Worm (Caenorhabditis elegans) whole organism, early embryonic: ENCODE data around the gene Y39B6A.29.

Experiments used
- B0310.2 ChIP-seq: sonication (generic microtip); optimal IDR thresholded peaks from 2 replicates; lab custom pipeline; 2016; ENCODE audit warnings: mild to moderate bottlenecking, missing genetic modification characterization, missing compliant biosample characterization
- F13C5.2 ChIP-seq: sonication (generic microtip); optimal IDR thresholded peaks from 2 replicates; lab custom pipeline; 2017; ENCODE audit warnings: mild to moderate bottlenecking, missing genetic modification characterization, inconsistent platforms, missing compliant biosample characterization
- aly-1 ChIP-seq: sonication (generic microtip); optimal IDR thresholded peaks from 2 replicates; lab custom pipeline; 2016; ENCODE audit warnings: missing genetic modification characterization, missing compliant biosample characterization
- ama-1 ChIP-seq: fragments of 150-350 bp; optimal IDR thresholded peaks from 2 replicates; lab custom pipeline; 2014
- ceh-13 ChIP-seq: fragments of 200-800 bp; sonication (Bioruptor generic); optimal IDR thresholded peaks from 2 replicates; lab custom pipeline; 2018; ENCODE audit warnings: mild to moderate bottlenecking, missing genetic modification characterization, missing compliant biosample characterization
- ceh-36 ChIP-seq: sonication (generic microtip); optimal IDR thresholded peaks from 2 replicates; lab custom pipeline; 2016; ENCODE audit warnings: missing genetic modification characterization, inconsistent platforms, missing compliant biosample characterization
- ets-7 ChIP-seq: sonication (generic microtip); optimal IDR thresholded peaks from 2 replicates; lab custom pipeline; 2016; ENCODE audit warnings: missing genotype, missing genetic modification characterization, missing compliant biosample characterization
- flt-1 ChIP-seq: fragments of 200-800 bp; sonication (Bioruptor generic); IDR thresholded peaks from 2 replicates; pipeline ENCODE4 v1.3.6; 2022; ENCODE audit warnings: missing genetic modification characterization, missing compliant biosample characterization
- hmbx-1 ChIP-seq: sonication (generic microtip); optimal IDR thresholded peaks from 2 replicates; lab custom pipeline; 2016; ENCODE audit warnings: mild to moderate bottlenecking, missing genetic modification characterization, missing compliant biosample characterization
- hmg-4 ChIP-seq: fragments of 200-800 bp; sonication (Bioruptor generic); optimal IDR thresholded peaks from 2 replicates; lab custom pipeline; 2018; ENCODE audit warnings: mild to moderate bottlenecking, missing genetic modification characterization, missing compliant biosample characterization
- hnd-1 ChIP-seq: sonication (generic microtip); optimal IDR thresholded peaks from 2 replicates; lab custom pipeline; 2016; ENCODE audit warnings: missing genetic modification characterization, missing compliant biosample characterization
- pes-1 ChIP-seq: fragments of 200-800 bp; sonication (Bioruptor generic); IDR thresholded peaks from 2 replicates; pipeline ENCODE4 v1.3.6; 2022; ENCODE audit warnings: missing genetic modification reagents, missing genetic modification characterization, missing compliant biosample characterization
- scrt-1 ChIP-seq: fragments of 200-800 bp; sonication (Bioruptor generic); IDR thresholded peaks from 2 replicates; pipeline ENCODE4 v1.3.6; 2022; ENCODE audit warnings: missing genetic modification characterization, missing compliant biosample characterization
- sea-1 ChIP-seq: fragments of 200-800 bp; sonication (Bioruptor generic); conservative IDR thresholded peaks from 2 replicates; pipeline ENCODE4 v1.3.6; 2022; ENCODE audit warnings: missing genetic modification characterization, missing compliant biosample characterization
- tbx-11 ChIP-seq: fragments of 200-800 bp; sonication (Bioruptor generic); IDR thresholded peaks from 2 replicates; pipeline ENCODE4 v1.3.6; 2022; ENCODE audit warnings: missing genetic modification characterization, missing compliant biosample characterization
- tbx-37 ChIP-seq: fragments of 200-800 bp; sonication (Bioruptor generic); conservative IDR thresholded peaks from 2 replicates; pipeline ENCODE4 v1.3.6; 2022; ENCODE audit warnings: missing genetic modification reagents, missing genetic modification characterization, missing compliant biosample characterization
- tra-4 ChIP-seq: sonication (generic microtip); optimal IDR thresholded peaks from 2 replicates; lab custom pipeline; 2017; ENCODE audit warnings: missing genetic modification characterization, missing compliant biosample characterization

The Y39B6A.29 gene

DNA sequence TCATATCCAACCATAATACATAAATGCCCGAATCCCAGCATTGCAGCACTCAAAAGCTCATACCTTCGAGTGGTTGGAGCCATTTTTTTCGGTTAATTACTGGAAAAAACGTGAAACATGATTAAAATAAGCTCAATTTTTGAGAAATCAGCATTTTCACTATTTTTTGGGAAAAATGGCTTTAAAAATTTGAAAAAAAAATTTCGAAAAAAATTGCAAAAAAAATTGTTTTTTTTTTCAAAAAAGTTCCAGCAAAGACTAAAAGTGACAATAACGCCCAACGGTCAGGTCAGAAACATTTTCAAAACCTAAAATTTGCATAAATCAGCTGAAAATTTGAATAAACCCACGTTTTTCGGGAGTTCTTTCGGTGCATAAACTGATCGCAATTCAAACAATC is at the start of gene Y39B6A.29:
Gene Y39B6A.29, minus strand, starts transcription at position 101 of the 400 bp plus-strand sequence.
- TF ChIP-seq hmg-4 (GFP tag; lab: Kevin White, UChicago), result no peak
- TF ChIP-seq pes-1, result no peak

DNA sequence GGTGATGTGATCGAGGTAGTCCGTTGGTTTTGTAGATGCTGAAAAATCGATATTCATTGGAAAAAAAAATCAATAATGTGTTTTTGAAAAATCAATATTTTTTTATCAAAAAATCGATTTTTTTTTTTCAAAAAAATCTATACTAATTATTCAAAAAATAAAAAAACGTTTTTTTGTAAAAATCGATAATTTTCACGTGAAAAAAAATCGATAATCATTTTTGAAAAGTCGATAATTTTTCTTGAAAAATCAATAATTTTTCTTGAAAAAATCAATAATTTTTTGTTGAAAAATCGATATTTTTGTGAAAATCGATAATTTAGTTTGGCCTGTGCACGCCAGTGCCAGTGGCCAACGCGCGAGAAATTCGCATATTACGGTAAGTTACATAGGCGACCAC is 48.6 kb upstream of the Y39B6A.29 start:
- TF ChIP-seq hmbx-1 (no peak), sea-1 (GFP tag; lab: Robert Waterston, UW) (no peak), hmg-4 (GFP tag; lab: Kevin White, UChicago) (no peak), flt-1 (GFP tag; lab: Robert Waterston, UW) (no peak), ets-7 (no peak), scrt-1 (GFP tag; lab: Robert Waterston, UW) (no peak), tbx-37 (GFP tag; lab: Robert Waterston, UW) (no peak), hnd-1 (no peak), B0310.2 (tag; lab: Kevin White, UChicago) (no peak), aly-1 (no peak), tbx-11 (GFP tag; lab: Robert Waterston, UW) (no peak), ama-1 (no peak), pes-1 (no peak), ceh-13 (GFP tag; lab: Kevin White, UChicago) (no peak), tra-4 (no peak), F13C5.2 (tag; lab: Kevin White, UChicago) (no peak), ceh-36 (no peak)

DNA sequence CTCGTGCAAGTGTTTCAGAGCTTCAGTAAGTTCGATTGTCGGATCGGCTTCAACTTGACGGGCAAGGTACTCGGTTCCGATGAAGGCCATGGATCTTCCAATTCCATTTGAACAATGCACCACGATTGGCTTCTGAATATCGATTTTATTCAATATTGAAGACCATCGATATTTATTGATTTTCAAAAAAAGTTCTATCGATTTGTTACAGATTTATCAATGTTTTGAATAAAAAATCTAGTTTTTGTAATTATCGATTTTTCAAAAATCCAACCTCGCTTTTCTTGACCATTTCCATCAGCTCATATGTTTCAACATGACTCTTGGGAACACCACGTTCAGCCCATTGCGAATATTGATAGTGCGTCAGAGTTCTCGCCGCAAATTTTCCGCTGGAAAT is 44.3 kb upstream of the Y39B6A.29 start:
- no peak for TF ChIP-seq F13C5.2 (tag; lab: Kevin White, UChicago)

DNA sequence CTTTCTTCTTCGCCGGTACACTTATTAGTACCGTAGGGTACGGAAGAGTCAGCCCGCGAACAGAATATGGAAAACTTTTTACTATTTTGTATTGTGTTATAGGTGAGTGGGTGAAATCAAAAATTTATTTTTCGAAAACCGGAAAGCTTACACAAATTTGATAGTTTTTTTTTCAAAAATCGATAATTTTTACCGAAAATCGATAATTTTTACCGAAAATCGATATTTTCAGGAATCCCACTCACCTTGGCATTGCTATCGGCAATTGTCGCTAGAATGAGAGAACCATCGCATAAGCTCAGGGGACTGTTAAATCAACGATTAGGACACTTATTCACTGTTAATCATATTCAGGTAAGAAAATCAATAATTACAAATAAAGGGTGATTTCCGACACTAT is 38.7 kb upstream of the Y39B6A.29 start:
- TF ChIP-seq B0310.2 (tag; lab: Kevin White, UChicago) (no peak), ama-1 (no peak), hmbx-1 (no peak), ceh-36 (no peak), aly-1 (no peak), pes-1 (no peak), sea-1 (GFP tag; lab: Robert Waterston, UW) (no peak), hnd-1 (no peak), flt-1 (GFP tag; lab: Robert Waterston, UW) (no peak), ets-7 (no peak), tbx-11 (GFP tag; lab: Robert Waterston, UW) (no peak), ceh-13 (GFP tag; lab: Kevin White, UChicago) (no peak)

DNA sequence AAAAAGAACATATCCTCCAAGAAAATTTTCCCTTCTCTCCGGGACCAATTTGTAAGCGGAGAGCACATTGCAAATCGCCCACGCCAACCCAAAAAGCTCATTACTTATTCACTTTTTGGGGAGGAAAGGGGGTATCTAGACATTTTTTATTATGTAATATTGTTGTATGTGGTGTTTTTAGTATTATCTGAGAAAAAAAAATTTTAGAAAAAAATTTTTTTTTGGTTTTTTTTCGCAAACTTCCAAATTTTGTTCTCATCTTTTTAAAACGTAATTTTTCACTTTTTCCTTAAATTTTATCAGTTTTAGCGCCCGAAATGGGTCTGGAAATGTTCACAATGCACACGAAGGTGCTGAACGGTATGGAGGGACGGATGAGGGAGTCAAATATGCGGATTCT is 35.3 kb upstream of the Y39B6A.29 start, which contains the start of gene twk-46:
Gene twk-46, plus strand, starts transcription at position 301 of the 400 bp plus-strand sequence.
- TF ChIP-seq ceh-36 (no peak), pes-1 (no peak), ets-7 (no peak), hmbx-1 (no peak), aly-1 (no peak), tbx-11 (GFP tag; lab: Robert Waterston, UW) (no peak), sea-1 (GFP tag; lab: Robert Waterston, UW) (no peak), hnd-1 (no peak), ama-1 (no peak), flt-1 (GFP tag; lab: Robert Waterston, UW) (no peak), tra-4 (no peak)

DNA sequence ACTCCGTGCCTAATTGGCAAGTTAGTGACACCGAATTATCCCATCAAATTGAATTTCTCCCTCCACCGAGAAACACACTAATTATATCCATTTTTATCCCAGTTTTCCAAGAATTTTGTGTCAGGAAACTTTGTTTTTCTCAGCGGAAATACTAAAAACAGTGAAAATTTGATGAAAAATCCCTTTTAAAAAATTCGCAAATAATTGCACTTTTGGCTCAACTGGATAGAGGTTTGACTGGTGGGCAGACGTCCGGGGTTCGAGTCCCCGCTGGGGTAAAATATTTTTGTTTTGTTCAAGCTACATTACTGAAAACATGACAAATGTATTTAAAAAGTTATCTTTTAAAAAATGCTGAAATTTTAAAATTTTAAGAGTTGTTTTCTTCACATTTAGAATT is 33.5 kb upstream of the Y39B6A.29 start:
- no peak for TF ChIP-seq ama-1
- TF ChIP-seq ceh-36, result no peak
- TF ChIP-seq tbx-37 (GFP tag; lab: Robert Waterston, UW), result no peak
- TF ChIP-seq aly-1, result no peak
- TF ChIP-seq hmg-4 (GFP tag; lab: Kevin White, UChicago), result no peak
- TF ChIP-seq tbx-11 (GFP tag; lab: Robert Waterston, UW), result no peak
- TF ChIP-seq hmbx-1, result no peak
- no peak for TF ChIP-seq hnd-1

DNA sequence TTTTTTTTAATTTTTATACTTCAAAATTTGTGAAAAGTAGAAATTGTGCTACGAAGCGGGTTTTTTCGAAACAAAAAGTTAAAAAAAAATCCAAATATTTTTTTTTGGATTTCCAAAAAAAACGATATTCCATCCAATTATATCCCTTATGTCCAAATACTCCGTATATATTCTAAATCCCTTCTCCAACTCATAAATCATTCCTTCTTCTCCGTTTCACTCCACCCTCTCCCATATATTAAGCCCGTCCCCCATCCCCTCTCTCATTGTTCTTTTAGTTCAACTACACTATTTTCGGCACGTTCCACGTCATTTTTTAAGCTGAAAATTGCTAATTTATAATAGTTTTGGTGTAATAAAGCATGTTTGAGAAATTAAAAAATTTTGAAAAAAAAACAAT is 33.0 kb upstream of the Y39B6A.29 start:
- TF ChIP-seq B0310.2 (tag; lab: Kevin White, UChicago), result no peak
- TF ChIP-seq sea-1 (GFP tag; lab: Robert Waterston, UW), result no peak
- TF ChIP-seq ceh-36, result no peak
- no peak for TF ChIP-seq aly-1
- no peak for TF ChIP-seq ceh-13 (GFP tag; lab: Kevin White, UChicago)
- TF ChIP-seq ets-7, result no peak
- TF ChIP-seq flt-1 (GFP tag; lab: Robert Waterston, UW), result no peak
- TF ChIP-seq tbx-11 (GFP tag; lab: Robert Waterston, UW), result no peak

DNA sequence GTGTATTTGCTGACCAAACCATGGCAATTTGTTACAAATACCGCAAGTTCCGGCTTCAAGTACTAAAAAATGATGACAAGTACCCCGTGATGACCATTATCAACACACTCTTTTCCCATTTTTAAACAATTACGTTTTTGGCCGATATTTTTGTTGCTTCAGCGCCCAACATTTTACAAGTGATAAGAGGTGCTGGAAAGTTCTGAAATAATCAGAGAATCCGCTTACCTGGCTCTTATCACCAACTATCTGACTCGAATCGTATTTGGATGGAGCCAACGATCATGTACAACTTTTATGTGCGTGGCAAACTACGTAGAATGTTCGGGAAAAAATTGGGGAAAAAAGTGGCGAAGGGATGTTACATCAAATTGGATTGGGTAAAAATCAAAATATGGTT is 28.7 kb upstream of the Y39B6A.29 start:
- TF ChIP-seq hmg-4 (GFP tag; lab: Kevin White, UChicago), result no peak

DNA sequence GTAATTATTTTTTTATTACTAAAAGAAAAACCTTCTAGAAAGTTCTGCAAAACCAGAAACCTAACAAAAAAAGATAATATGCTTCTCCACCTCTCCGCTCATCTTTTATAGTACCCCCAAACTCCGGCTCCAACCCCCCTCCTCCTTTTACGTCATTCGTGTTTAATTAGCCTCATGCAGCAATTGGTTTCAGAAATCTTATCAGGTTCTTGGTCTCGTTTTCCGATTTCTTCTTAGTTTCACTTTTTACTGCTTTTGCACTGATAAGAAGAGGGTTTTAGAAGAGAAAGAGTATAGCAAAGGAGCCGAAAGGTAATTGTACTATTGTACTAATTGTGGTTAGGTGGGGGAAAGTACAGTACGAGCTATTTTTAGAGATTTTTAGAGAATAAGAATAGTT is 26.8 kb upstream of the Y39B6A.29 start:
- TF ChIP-seq flt-1 (GFP tag; lab: Robert Waterston, UW), result no peak
- no peak for TF ChIP-seq pes-1
- TF ChIP-seq ceh-13 (GFP tag; lab: Kevin White, UChicago), result no peak
- TF ChIP-seq aly-1, result no peak
- TF ChIP-seq tbx-37 (GFP tag; lab: Robert Waterston, UW), result no peak
- no peak for TF ChIP-seq hnd-1
- no peak for TF ChIP-seq scrt-1 (GFP tag; lab: Robert Waterston, UW)
- TF ChIP-seq ceh-36, result no peak
- no peak for TF ChIP-seq tra-4
- no peak for TF ChIP-seq ets-7
- no peak for TF ChIP-seq tbx-11 (GFP tag; lab: Robert Waterston, UW)
- TF ChIP-seq ama-1, result no peak
- no peak for TF ChIP-seq sea-1 (GFP tag; lab: Robert Waterston, UW)
- TF ChIP-seq B0310.2 (tag; lab: Kevin White, UChicago), result no peak
- TF ChIP-seq hmbx-1, result no peak
